ENCODE assay signal across 2 worm cellular contexts in the genomic region with DNA sequence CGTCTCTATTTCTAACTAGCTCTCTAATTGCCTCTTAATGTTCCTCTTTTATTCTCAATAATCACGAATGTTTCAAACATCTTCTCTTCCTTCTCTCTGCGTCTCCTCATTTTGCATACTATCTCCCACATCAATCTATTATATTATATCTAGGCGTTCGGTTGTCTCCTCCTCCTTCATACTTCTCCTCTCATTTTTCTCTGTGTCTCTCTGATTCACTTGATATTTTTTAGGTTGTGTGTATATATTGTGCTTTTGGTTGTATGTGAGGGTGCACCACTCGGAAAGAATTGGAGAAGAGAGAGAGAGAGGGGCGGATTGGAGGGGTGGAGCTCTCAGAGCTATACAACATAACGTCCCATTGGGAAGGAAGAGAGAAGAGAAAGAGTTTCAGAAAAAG.
A peak's percentile ranks its signal among the peaks of the same experiment; 100 is the strongest.
TF ChIP-seq lines count a peak whose summit lies in the region.

No protein-coding gene starts in this region.

TF ChIP-seq in whole organism, L1 larva, 84 proteins besides CTCF, POLR2A, EP300 and RAD21 (continued from another document):
- no peak for TF ChIP-seq jun-1 (tag; optimal IDR thresholded peaks at IDR 0.05; lab: Kevin White, UChicago)
- no peak for TF ChIP-seq ceh-82 (tag; optimal IDR thresholded peaks at IDR 0.05; lab: Kevin White, UChicago)
- TF ChIP-seq tlp-1 (tag; optimal IDR thresholded peaks at IDR 0.05; lab: Kevin White, UChicago): no peak
- TF ChIP-seq efl-1 (optimal IDR thresholded peaks at IDR 0.05; lab: Kevin White, UChicago): no peak
- TF ChIP-seq efl-1 (GFP tag; optimal IDR thresholded peaks at IDR 0.05 in 1 of 2; lab: Kevin White, UChicago): peak in 1 of 2 experiments; percentile 54
- no peak for TF ChIP-seq ceh-8 (GFP tag; optimal IDR thresholded peaks at IDR 0.05; lab: Kevin White, UChicago)
- no peak for TF ChIP-seq alr-1 (tag; optimal IDR thresholded peaks at IDR 0.05; lab: Kevin White, UChicago; ENCODE audit: borderline replicate concordance)
- TF ChIP-seq unc-98 (GFP tag; IDR thresholded peaks at IDR 0.05; lab: Robert Waterston, UW): no peak
- no peak for TF ChIP-seq unc-62 (GFP tag; optimal IDR thresholded peaks at IDR 0.05; lab: Kevin White, UChicago)
- no peak for TF ChIP-seq F16B12.6 (tag; optimal IDR thresholded peaks at IDR 0.05; lab: Kevin White, UChicago)
- TF ChIP-seq nhr-11 (tag; optimal IDR thresholded peaks at IDR 0.05; lab: Kevin White, UChicago): no peak
- TF ChIP-seq pag-3 (tag; optimal IDR thresholded peaks at IDR 0.05; lab: Kevin White, UChicago; ENCODE audit: borderline replicate concordance, insufficient read depth): no peak
- TF ChIP-seq grh-1 (GFP tag; IDR thresholded peaks at IDR 0.05; lab: Robert Waterston, UW): no peak
- TF ChIP-seq rnt-1 (tag; optimal IDR thresholded peaks at IDR 0.05; lab: Kevin White, UChicago): peak; percentile 15
- TF ChIP-seq ztf-11 (tag; optimal IDR thresholded peaks at IDR 0.05; lab: Kevin White, UChicago): peak in 1 of 2 experiments; percentile 43
TF ChIP-seq in whole organism, L1 larva: peak in this region for 5.

TF ChIP-seq in whole organism, L3 larva, 47 proteins besides CTCF, POLR2A, EP300 and RAD21 (continued from another document):
- TF ChIP-seq tbx-2 (tag; optimal IDR thresholded peaks at IDR 0.05; lab: Kevin White, UChicago) (no peak), nhr-25 (tag; optimal IDR thresholded peaks at IDR 0.05; lab: Kevin White, UChicago) (peak; percentile 26), hmg-11 (tag; optimal IDR thresholded peaks at IDR 0.05; lab: Kevin White, UChicago) (peak; percentile 27), egl-27 (tag; optimal IDR thresholded peaks at IDR 0.05; lab: Kevin White, UChicago) (no peak)
TF ChIP-seq in whole organism, L3 larva: peak in this region for 3.
